Worm (Caenorhabditis elegans) whole organism, L4 larva: ENCODE results near the gene set-2.

ENCODE experiments used
- R02D3.7 ChIP-seq: fragments of 150-350 bp; sonication (generic microtip); optimal IDR thresholded peaks from 3 replicates; lab custom pipeline; 2014; ENCODE audit warnings: missing biosample characterization, missing genetic modification characterization
- Y105C5A.15 ChIP-seq: fragments of 200-800 bp; sonication (Bioruptor generic); IDR thresholded peaks from 2 replicates; pipeline ENCODE4 v1.3.6; 2022; ENCODE audit warnings: missing genetic modification characterization, missing compliant biosample characterization
- ZK546.5 ChIP-seq, 2 experiments: sonication (generic microtip); optimal IDR thresholded peaks; 2 replicates each; lab custom pipeline; 2017; ENCODE audit warnings: missing biosample characterization in 2 of 2, missing genetic modification characterization in 2 of 2
- attf-4 ChIP-seq: sonication (generic microtip); optimal IDR thresholded peaks from 3 replicates; lab custom pipeline; 2017; ENCODE audit warnings: missing biosample characterization, missing genetic modification characterization
- hif-1 ChIP-seq, 2 experiments: sonication (generic microtip); optimal IDR thresholded peaks; 2 replicates each; lab custom pipeline; 2016 to 2017; ENCODE audit warnings: missing compliant biosample characterization in 2 of 2, missing genetic modification characterization in 2 of 2, missing genetic modification reagents in 2 of 2, missing genotype in 2 of 2, mild to moderate bottlenecking in 1 of 2
- nhr-10 ChIP-seq: fragments of 150-350 bp; optimal IDR thresholded peaks from 2 replicates; lab custom pipeline; 2014; ENCODE audit warnings: missing biosample characterization, missing genetic modification characterization
- nhr-25 ChIP-seq: sonication (generic microtip); optimal IDR thresholded peaks from 2 replicates; lab custom pipeline; 2017; ENCODE audit warnings: missing genetic modification characterization, mild to moderate bottlenecking, missing compliant biosample characterization, antibody characterized with exemption, moderate library complexity, borderline replicate concordance; ENCODE audit not compliant: insufficient read depth
- nhr-28 ChIP-seq: fragments of 150-350 bp; optimal IDR thresholded peaks from 2 replicates; lab custom pipeline; 2014; ENCODE audit warnings: missing biosample characterization, missing genetic modification characterization
- nhr-77 ChIP-seq: fragments of 150-350 bp; optimal IDR thresholded peaks from 2 replicates; lab custom pipeline; 2014; ENCODE audit warnings: missing biosample characterization, missing genetic modification characterization
- snpc-4 ChIP-seq: fragments of 150-350 bp; optimal IDR thresholded peaks from 2 replicates; lab custom pipeline; 2014; ENCODE audit warnings: missing biosample characterization, missing genetic modification characterization
- zag-1 ChIP-seq: fragments of 150-350 bp; optimal IDR thresholded peaks from 2 replicates; lab custom pipeline; 2014; ENCODE audit warnings: missing biosample characterization, missing genetic modification characterization
- ztf-11 ChIP-seq: fragments of 150-350 bp; optimal IDR thresholded peaks from 2 replicates; lab custom pipeline; 2014; ENCODE audit warnings: missing biosample characterization, missing genetic modification characterization

- no peak for TF ChIP-seq Y105C5A.15
- TF ChIP-seq nhr-25 = no peak
- no peak for TF ChIP-seq nhr-77
- TF ChIP-seq snpc-4 (tag; lab: Kevin White, UChicago) = no peak
- no peak for TF ChIP-seq nhr-10
- no peak for TF ChIP-seq R02D3.7 (tag; lab: Kevin White, UChicago)
- no peak for TF ChIP-seq nhr-28 (tag; lab: Kevin White, UChicago)
- no peak for TF ChIP-seq hif-1 (tag; optimal IDR thresholded peaks at IDR 0.05; lab: Kevin White, UChicago)
- no peak for TF ChIP-seq attf-4 (tag; lab: Kevin White, UChicago)
- TF ChIP-seq zag-1 (tag; lab: Kevin White, UChicago) = no peak
- no peak for TF ChIP-seq ZK546.5 (tag; optimal IDR thresholded peaks at IDR 0.05; lab: Kevin White, UChicago)
- no peak for TF ChIP-seq ztf-11 (tag; lab: Kevin White, UChicago)
These were observed 50.6 kb downstream of the set-2 start, which contains the start of gene C35D10.1 for ce11 chrIII:4879445-4879844.
